Worm (Caenorhabditis elegans) whole organism, midembryonic: ENCODE data around the gene rgef-1.

Source experiments
- T22C8.4 ChIP-seq: fragments of 200-800 bp; sonication (Bioruptor generic); IDR thresholded peaks from 2 replicates; pipeline ENCODE4 v1.3.6; 2022; ENCODE audit warnings: missing genetic modification characterization, missing compliant biosample characterization
- cog-1 ChIP-seq: sonication (generic microtip); optimal IDR thresholded peaks from 2 replicates; lab custom pipeline; 2016; ENCODE audit warnings: missing genetic modification characterization, missing compliant biosample characterization
- flt-1 ChIP-seq: fragments of 200-800 bp; sonication (Bioruptor generic); IDR thresholded peaks from 2 replicates; pipeline ENCODE4 v1.3.6; 2022; ENCODE audit warnings: missing genetic modification characterization, missing compliant biosample characterization
- klf-2 ChIP-seq: fragments of 200-800 bp; sonication (Bioruptor generic); conservative IDR thresholded peaks from 2 replicates; pipeline ENCODE4 v1.3.6; 2022; ENCODE audit warnings: missing genetic modification reagents, missing genetic modification characterization, missing compliant biosample characterization
- med-1 ChIP-seq: sonication (generic microtip); optimal IDR thresholded peaks from 2 replicates; lab custom pipeline; 2017; ENCODE audit warnings: missing genetic modification characterization, mild to moderate bottlenecking, missing compliant biosample characterization, antibody characterized with exemption, missing genetic modification reagents; ENCODE audit not compliant: insufficient read depth
- ref-1 ChIP-seq: fragments of 200-800 bp; sonication (Bioruptor generic); conservative IDR thresholded peaks from 2 replicates; pipeline ENCODE4 v1.3.6; 2022; ENCODE audit warnings: missing genetic modification reagents, missing genetic modification characterization, missing compliant biosample characterization
- tab-1 ChIP-seq: fragments of 200-800 bp; sonication (Bioruptor generic); IDR thresholded peaks from 2 replicates; pipeline ENCODE4 v1.3.6; 2022; ENCODE audit warnings: missing genetic modification characterization, missing compliant biosample characterization
- ztf-23 ChIP-seq: fragments of 200-800 bp; sonication (Bioruptor generic); IDR thresholded peaks from 2 replicates; pipeline ENCODE4 v1.3.6; 2022; ENCODE audit warnings: missing genetic modification reagents, missing genetic modification characterization, missing compliant biosample characterization
- ztf-29 ChIP-seq: fragments of 200-800 bp; sonication (Bioruptor generic); IDR thresholded peaks from 2 replicates; pipeline ENCODE4 v1.3.6; 2022; ENCODE audit warnings: missing genetic modification reagents, missing genetic modification characterization, missing compliant biosample characterization

rgef-1 gene

DNA sequence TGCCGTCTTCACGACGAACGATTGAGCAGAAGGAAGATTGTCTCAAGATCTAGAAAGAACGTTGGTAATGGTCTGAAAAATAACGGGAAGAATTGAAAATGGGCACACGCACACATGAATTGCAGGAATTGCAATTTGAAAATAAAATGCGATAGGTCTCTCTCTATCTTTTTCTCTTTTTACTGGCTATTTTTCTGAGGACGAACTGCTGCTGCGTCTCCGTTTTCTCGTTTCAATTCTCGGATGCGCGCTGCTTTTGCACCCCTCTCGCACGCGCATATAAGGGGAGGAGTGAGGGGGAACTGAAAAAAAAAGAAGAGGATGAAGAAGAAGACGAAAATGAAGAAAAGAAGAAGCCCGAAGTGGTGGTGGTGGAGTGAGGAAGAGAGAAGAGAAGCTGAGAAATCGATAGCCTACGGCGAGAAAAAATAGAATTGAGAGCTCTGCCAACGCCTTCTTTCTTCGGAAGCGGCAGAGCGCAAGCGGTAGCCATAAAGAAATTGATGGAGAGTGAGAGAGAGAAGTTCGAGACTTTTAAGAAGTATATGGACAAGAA lies at the start of gene rgef-1:
Gene rgef-1, minus strand, starts transcription at position 51 of the 556 bp plus-strand sequence.
- no peak for TF ChIP-seq med-1 (GFP tag; lab: Kevin White, UChicago)
- no peak for TF ChIP-seq flt-1 (GFP tag; lab: Robert Waterston, UW)
- no peak for TF ChIP-seq T22C8.4 (GFP tag; lab: Robert Waterston, UW)
- no peak for TF ChIP-seq ref-1 (GFP tag; lab: Robert Waterston, UW)
- no peak for TF ChIP-seq klf-2 (GFP tag; lab: Robert Waterston, UW)
- TF ChIP-seq tab-1 (GFP tag; lab: Robert Waterston, UW) = no peak
- peak; percentile 34; the same call in 1 of the 2 replicates for TF ChIP-seq ztf-23

DNA sequence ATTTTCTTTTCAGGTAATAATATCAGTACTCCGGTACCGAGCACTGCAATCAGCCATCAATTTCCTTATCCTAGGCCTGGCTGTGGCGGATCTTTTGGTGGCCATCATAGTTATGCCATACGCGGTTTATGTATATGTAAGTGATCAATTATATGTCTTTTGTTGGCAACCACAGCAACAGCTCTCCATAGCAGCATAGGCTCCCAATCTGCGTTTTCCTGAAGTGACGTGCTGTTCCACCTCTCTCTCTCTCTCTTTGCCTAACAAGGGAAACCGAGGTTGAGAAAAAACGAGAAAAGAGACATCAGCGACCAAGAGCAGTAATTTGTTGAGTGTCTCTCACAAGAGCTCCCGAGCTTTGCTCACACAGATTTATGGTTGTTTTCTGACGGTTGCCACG lies 47.7 kb upstream of the rgef-1 start:
- TF ChIP-seq flt-1 (GFP tag; lab: Robert Waterston, UW) (no peak), ref-1 (GFP tag; lab: Robert Waterston, UW) (no peak), tab-1 (GFP tag; lab: Robert Waterston, UW) (no peak), ztf-23 (no peak), klf-2 (GFP tag; lab: Robert Waterston, UW) (no peak), cog-1 (tag; lab: Kevin White, UChicago) (no peak), T22C8.4 (GFP tag; lab: Robert Waterston, UW) (no peak), ztf-29 (no peak), med-1 (GFP tag; lab: Kevin White, UChicago) (no peak)

DNA sequence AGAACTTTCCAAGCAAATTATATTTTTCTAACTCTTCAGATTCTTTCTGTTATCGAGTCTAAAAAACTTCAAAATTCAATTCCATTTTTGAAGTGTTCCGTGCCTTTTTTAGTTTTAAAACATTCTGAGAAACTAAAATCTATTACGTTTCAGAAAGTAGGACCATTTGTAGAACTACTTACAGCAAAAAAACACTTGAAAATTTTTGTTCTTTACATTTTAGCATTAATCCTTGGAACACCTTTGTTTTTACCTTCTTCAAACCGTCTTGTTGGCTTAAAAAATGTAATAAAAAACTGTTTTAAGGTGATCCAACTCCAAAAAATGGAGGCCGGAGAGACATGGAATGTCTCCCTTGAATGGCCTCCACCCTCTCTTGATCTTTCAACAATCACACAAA lies 46.8 kb upstream of the rgef-1 start, which contains the start of gene dop-2:
Gene dop-2, plus strand, starts transcription at position 301 of the 400 bp plus-strand sequence.
- no peak for TF ChIP-seq ref-1 (GFP tag; lab: Robert Waterston, UW)

DNA sequence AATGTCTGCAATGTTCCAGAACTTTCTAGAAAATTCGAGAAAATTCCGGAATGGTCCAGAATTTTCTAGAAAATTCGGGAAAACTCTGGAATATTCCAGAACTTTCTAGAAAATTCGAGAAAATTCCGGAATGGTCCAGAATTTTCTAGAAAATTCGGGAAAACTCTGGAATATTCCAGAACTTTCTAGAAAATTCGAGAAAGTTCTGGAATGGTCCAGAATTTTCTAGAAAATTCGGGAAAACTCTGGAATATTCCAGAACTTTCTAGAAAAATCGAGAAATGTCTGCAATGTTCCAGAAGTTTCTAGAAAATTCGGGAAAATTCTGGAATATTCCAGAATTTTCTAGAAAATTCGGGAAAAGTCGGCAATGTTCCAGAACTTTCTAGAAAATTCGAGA lies 42.0 kb upstream of the rgef-1 start:
- TF ChIP-seq flt-1 (GFP tag; lab: Robert Waterston, UW) = peak; percentile 75; the same call in 1 of the 2 replicates

- TF ChIP-seq T22C8.4 (GFP tag; lab: Robert Waterston, UW) = no peak
- TF ChIP-seq ref-1 (GFP tag; lab: Robert Waterston, UW) = no peak
- no peak for TF ChIP-seq cog-1 (tag; lab: Kevin White, UChicago)
- no peak for TF ChIP-seq ztf-23
- no peak for TF ChIP-seq med-1 (GFP tag; lab: Kevin White, UChicago)
- no peak for TF ChIP-seq tab-1 (GFP tag; lab: Robert Waterston, UW)
- TF ChIP-seq flt-1 (GFP tag; lab: Robert Waterston, UW) = no peak
- no peak for TF ChIP-seq ztf-29
- no peak for TF ChIP-seq klf-2 (GFP tag; lab: Robert Waterston, UW)
Observed at ce11 chrV:9590317-9590716, 28.8 kb upstream of the rgef-1 start, which contains the start of gene K09G1.2. TSS of gene K09G1.2 (plus strand) at chrV:9590617.

- TF ChIP-seq ztf-29 (no peak), ref-1 (GFP tag; lab: Robert Waterston, UW) (no peak), ztf-23 (no peak), T22C8.4 (GFP tag; lab: Robert Waterston, UW) (no peak), tab-1 (GFP tag; lab: Robert Waterston, UW) (no peak), cog-1 (tag; lab: Kevin White, UChicago) (no peak), med-1 (GFP tag; lab: Kevin White, UChicago) (no peak), flt-1 (GFP tag; lab: Robert Waterston, UW) (no peak), klf-2 (GFP tag; lab: Robert Waterston, UW) (no peak)
Observed at ce11 chrV:9588574-9588973, 27.1 kb upstream of the rgef-1 start.

DNA sequence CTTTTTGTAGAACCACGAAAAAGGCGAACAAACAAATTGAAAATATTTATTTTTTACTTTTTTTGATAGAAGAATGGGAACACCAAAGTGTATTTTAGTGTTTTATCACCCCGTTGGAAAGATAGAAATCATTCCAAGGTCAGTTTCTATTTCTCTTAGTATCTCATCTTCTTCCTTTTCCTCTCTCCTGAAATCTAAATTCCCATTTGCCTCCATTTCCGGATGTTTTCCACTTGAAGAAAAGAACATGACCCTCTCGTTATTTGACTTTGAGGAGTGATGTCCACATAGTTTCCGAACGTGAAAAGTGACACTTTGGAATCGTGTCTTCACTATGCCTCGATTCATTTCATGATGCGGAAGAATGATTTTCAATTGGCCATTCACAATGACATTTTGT lies 26.1 kb upstream of the rgef-1 start:
- TF ChIP-seq ref-1 (GFP tag; lab: Robert Waterston, UW) (no peak), T22C8.4 (GFP tag; lab: Robert Waterston, UW) (no peak), tab-1 (GFP tag; lab: Robert Waterston, UW) (no peak), klf-2 (GFP tag; lab: Robert Waterston, UW) (no peak), cog-1 (tag; lab: Kevin White, UChicago) (no peak), ztf-29 (no peak), flt-1 (GFP tag; lab: Robert Waterston, UW) (no peak)

DNA sequence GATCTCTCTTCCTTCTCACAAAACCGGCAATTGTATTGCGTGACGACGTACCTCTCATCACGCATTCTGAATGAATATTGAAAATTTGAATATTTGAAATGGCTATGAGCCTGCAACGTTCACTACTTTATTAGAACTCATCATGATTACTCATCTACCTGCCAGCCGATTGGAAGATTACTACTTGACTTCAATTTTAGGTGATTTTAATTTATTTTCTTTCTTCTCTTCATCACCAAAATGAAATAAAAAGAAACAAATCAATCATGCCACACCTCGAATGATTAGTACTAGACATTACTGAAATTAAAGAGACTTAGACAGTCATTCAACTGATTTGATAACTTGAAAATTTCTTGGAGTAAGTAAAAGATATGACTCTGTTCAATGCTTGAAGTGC lies 22.8 kb upstream of the rgef-1 start:
- TF ChIP-seq flt-1 (GFP tag; lab: Robert Waterston, UW) (no peak), klf-2 (GFP tag; lab: Robert Waterston, UW) (no peak), tab-1 (GFP tag; lab: Robert Waterston, UW) (no peak), ref-1 (GFP tag; lab: Robert Waterston, UW) (no peak), ztf-29 (no peak), T22C8.4 (GFP tag; lab: Robert Waterston, UW) (no peak), cog-1 (tag; lab: Kevin White, UChicago) (no peak), med-1 (GFP tag; lab: Kevin White, UChicago) (no peak), ztf-23 (no peak)

DNA sequence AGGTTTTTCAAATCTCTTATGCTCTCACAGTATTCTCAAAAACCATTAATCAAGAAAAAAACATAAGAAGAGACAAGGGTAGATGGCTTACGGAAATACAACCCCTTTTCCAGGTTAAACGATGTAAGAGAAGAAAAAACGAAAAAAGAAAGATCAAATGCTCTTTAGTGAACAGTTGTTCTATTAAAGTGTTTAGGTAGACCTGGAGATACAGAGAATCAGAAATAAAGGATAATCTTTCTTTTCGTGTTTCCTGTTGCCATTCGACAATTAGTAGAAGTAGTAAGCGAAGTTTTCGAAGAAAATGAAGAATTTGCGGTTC lies 21.8 kb upstream of the rgef-1 start, which contains the start of gene K09G1.1:
Gene K09G1.1, plus strand, starts transcription at position 223 of the 322 bp plus-strand sequence.
- TF ChIP-seq ztf-29 = no peak
- no peak for TF ChIP-seq cog-1 (tag; lab: Kevin White, UChicago)
- TF ChIP-seq tab-1 (GFP tag; lab: Robert Waterston, UW) = no peak
- TF ChIP-seq T22C8.4 (GFP tag; lab: Robert Waterston, UW) = no peak
- no peak for TF ChIP-seq klf-2 (GFP tag; lab: Robert Waterston, UW)
- TF ChIP-seq flt-1 (GFP tag; lab: Robert Waterston, UW) = no peak
- no peak for TF ChIP-seq ref-1 (GFP tag; lab: Robert Waterston, UW)
- no peak for TF ChIP-seq ztf-23
- no peak for TF ChIP-seq med-1 (GFP tag; lab: Kevin White, UChicago)
